Worm (Caenorhabditis elegans): ENCODE measurements around the gene F29B9.5.

ce11 chrIV:4605608-4606007, 46.6 kb upstream of the F29B9.5 start, which contains the start of gene nspg-10:
- no peak for TF ChIP-seq nhr-12 (tag; optimal IDR thresholded peaks at IDR 0.05)
- no peak for TF ChIP-seq gmeb-1 (tag; optimal IDR thresholded peaks at IDR 0.05)
- no peak for TF ChIP-seq nhr-11 (tag; optimal IDR thresholded peaks at IDR 0.05)
- TF ChIP-seq mdl-1 (tag; optimal IDR thresholded peaks at IDR 0.05), result no peak
- TF ChIP-seq unc-39 (tag; optimal IDR thresholded peaks at IDR 0.05), result no peak
- no peak for TF ChIP-seq ztf-11 (tag; optimal IDR thresholded peaks at IDR 0.05)
- no peak for TF ChIP-seq ama-1 (optimal IDR thresholded peaks at IDR 0.05)

Measured in whole organism, L2 larva.